Worm (Caenorhabditis elegans) whole organism, L4 larva: Measurements from ENCODE around the gene Y49F6A.12.

ENCODE experiments used
- ama-1 ChIP-seq: fragments of 150-350 bp; optimal IDR thresholded peaks from 2 replicates; lab custom pipeline; 2014; ENCODE audit warnings: inconsistent platforms, mixed read lengths
- daf-19 ChIP-seq: fragments of 200-800 bp; sonication (Bioruptor generic); conservative IDR thresholded peaks from 2 replicates; pipeline ENCODE4 v1.3.6; 2022; ENCODE audit warnings: missing genetic modification characterization, missing compliant biosample characterization
- duxl-1 ChIP-seq: sonication (generic microtip); optimal IDR thresholded peaks from 2 replicates; lab custom pipeline; 2016; ENCODE audit warnings: mild to moderate bottlenecking, missing genetic modification characterization, moderate library complexity, missing compliant biosample characterization; ENCODE audit not compliant: poor library complexity
- unc-130 ChIP-seq: sonication (generic microtip); optimal IDR thresholded peaks from 2 replicates; lab custom pipeline; 2016; ENCODE audit warnings: missing genetic modification reagents, missing genetic modification characterization, missing compliant biosample characterization

ce11 chrII:3560592-3560991 lies 34.8 kb upstream of the Y49F6A.12 start, which contains the start of gene W10G11.1:
- TF ChIP-seq ama-1 (lab: Kevin White, UChicago): no peak
- no peak for TF ChIP-seq duxl-1 (tag; lab: Kevin White, UChicago)
- TF ChIP-seq daf-19 (GFP tag; lab: Robert Waterston, UW): no peak
- no peak for TF ChIP-seq unc-130 (GFP tag; lab: Kevin White, UChicago)
